Worm (Caenorhabditis elegans): ENCODE measurements around the gene jmjd-1.2.

The jmjd-1.2 gene

ce11 chrIV:4665079-4665478, 4.3 kb downstream of the jmjd-1.2 start, which contains the start of gene F29B9.1:
Gene F29B9.1 (plus strand): TSS chrIV:4665379.
- TF ChIP-seq C06A6.2 (GFP tag; conservative IDR thresholded peaks at IDR 0.05), result no peak
- TF ChIP-seq F33H1.4 (GFP tag; IDR thresholded peaks at IDR 0.05), result 0 out of 2 replicates have a peak, but pooled peaks have one; percentile 29
- TF ChIP-seq tlf-1 (GFP tag; optimal IDR thresholded peaks at IDR 0.05), result no peak
- peak; percentile 25 for TF ChIP-seq snpc-1.3 (tag; optimal IDR thresholded peaks at IDR 0.05; ENCODE audit: insufficient read depth)
- no peak for TF ChIP-seq sea-2 (GFP tag; IDR thresholded peaks at IDR 0.05)
- TF ChIP-seq snpc-3.4 (tag; optimal IDR thresholded peaks at IDR 0.05), result no peak
- TF ChIP-seq snpc-4 (GFP tag; optimal IDR thresholded peaks at IDR 0.05), result no peak
- peak in 1 of 4 experiments; percentile 26 for TF ChIP-seq snpc-4 (tag; optimal IDR thresholded peaks at IDR 0.05)
- TF ChIP-seq lin-54 (GFP tag; optimal IDR thresholded peaks at IDR 0.05), result peak; percentile 3
- peak; percentile 15 for TF ChIP-seq repo-1 (tag; optimal IDR thresholded peaks at IDR 0.05)

- TF ChIP-seq ztf-28 (GFP tag; IDR thresholded peaks at IDR 0.05), result 0 out of 2 replicates have a peak, but pooled peaks have one; percentile 32
- TF ChIP-seq dox-1 (GFP tag; IDR thresholded peaks at IDR 0.05), result 0 out of 2 replicates have a peak, but pooled peaks have one; percentile 11
- TF ChIP-seq Y95B8A.8 (GFP tag; IDR thresholded peaks at IDR 0.05), result no peak
- TF ChIP-seq mcd-1 (GFP tag; IDR thresholded peaks at IDR 0.05), result peak; percentile 31; the same call in 1 of the 2 replicates
- peak; percentile 81 for TF ChIP-seq zfh-2 (GFP tag; conservative IDR thresholded peaks at IDR 0.05)
- TF ChIP-seq dpff-1 (tag; optimal IDR thresholded peaks at IDR 0.05), result no peak
- 0 out of 2 replicates have a peak, but pooled peaks have one; percentile 8 for TF ChIP-seq madf-3 (GFP tag; IDR thresholded peaks at IDR 0.05)
- no peak for TF ChIP-seq attf-6 (GFP tag; IDR thresholded peaks at IDR 0.05)
- TF ChIP-seq K11D2.4 (GFP tag; IDR thresholded peaks at IDR 0.05), result no peak
- TF ChIP-seq ztf-3 (GFP tag; optimal IDR thresholded peaks at IDR 0.05), result no peak
- TF ChIP-seq F37B4.10 (GFP tag; IDR thresholded peaks at IDR 0.05), result 0 out of 2 replicates have a peak, but pooled peaks have one; percentile 53
- no peak for TF ChIP-seq snpc-3.4 (tag; optimal IDR thresholded peaks at IDR 0.05)
- TF ChIP-seq repo-1 (tag; optimal IDR thresholded peaks at IDR 0.05), result no peak
- TF ChIP-seq rcor-1 (GFP tag; IDR thresholded peaks at IDR 0.05), result no peak
- 0 out of 2 replicates have a peak, but pooled peaks have one; percentile 44 for TF ChIP-seq lin-26 (GFP tag; IDR thresholded peaks at IDR 0.05)
- 0 out of 2 replicates have a peak, but pooled peaks have one; percentile 25 for TF ChIP-seq nfyb-1 (GFP tag; IDR thresholded peaks at IDR 0.05)
- peak; percentile 72 for TF ChIP-seq egrh-3 (GFP tag; IDR thresholded peaks at IDR 0.05)
Measured at ce11 chrIV:4667383-4667782, 6.6 kb downstream of the jmjd-1.2 start.

- TF ChIP-seq xnd-1 (tag; optimal IDR thresholded peaks at IDR 0.05), result peak; percentile 54
- peak; percentile 53 for TF ChIP-seq lsl-1 (GFP tag; optimal IDR thresholded peaks at IDR 0.05)
- TF ChIP-seq madf-6 (GFP tag; IDR thresholded peaks at IDR 0.05), result no peak
- TF ChIP-seq rpc-1 (optimal IDR thresholded peaks at IDR 0.05), result no peak
- no peak for TF ChIP-seq rpc-1 (tag; optimal IDR thresholded peaks at IDR 0.05)
- TF ChIP-seq unc-130 (GFP tag; optimal IDR thresholded peaks at IDR 0.05), result no peak
Measured at ce11 chrIV:4667835-4668234, 7.0 kb downstream of the jmjd-1.2 start.

ce11 chrIV:4669242-4669641, 8.5 kb downstream of the jmjd-1.2 start, which contains the start of gene F29B9.12:
Gene F29B9.12 (plus strand): TSS chrIV:4669542.
- TF ChIP-seq K12H6.12 (tag; optimal IDR thresholded peaks at IDR 0.05) (no peak), F37B4.10 (GFP tag; IDR thresholded peaks at IDR 0.05) (no peak), ama-1 (optimal IDR thresholded peaks at IDR 0.05) (no peak), ama-1 (GFP tag; optimal IDR thresholded peaks at IDR 0.05) (no peak), pbrm-1 (GFP tag; IDR thresholded peaks at IDR 0.05) (no peak), ceh-100 (GFP tag; IDR thresholded peaks at IDR 0.05) (no peak), B0019.2 (GFP tag; conservative IDR thresholded peaks at IDR 0.05) (no peak), dox-1 (GFP tag; IDR thresholded peaks at IDR 0.05) (no peak), tlf-1 (GFP tag; optimal IDR thresholded peaks at IDR 0.05) (no peak), him-1 (tag; optimal IDR thresholded peaks at IDR 0.05) (no peak), dpl-1 (GFP tag; optimal IDR thresholded peaks at IDR 0.05) (no peak), zfh-2 (GFP tag; conservative IDR thresholded peaks at IDR 0.05) (no peak), ztf-18 (tag; optimal IDR thresholded peaks at IDR 0.05) (no peak), snpc-4 (GFP tag; optimal IDR thresholded peaks at IDR 0.05) (no peak), snpc-4 (tag; optimal IDR thresholded peaks at IDR 0.05) (no peak)

All from whole organism, young adult.